Worm (Caenorhabditis elegans) whole organism, mixed stage, embryonic: ENCODE measurements around the gene M151.1.

ENCODE experiments used
- bed-3 ChIP-seq: fragments of 200-800 bp; sonication (Bioruptor generic); optimal IDR thresholded peaks from 3 replicates; lab custom pipeline; 2018; ENCODE audit warnings: mild to moderate bottlenecking, missing genetic modification characterization, moderate library complexity, missing compliant biosample characterization
- lin-13 ChIP-seq: fragments of 150-350 bp; optimal IDR thresholded peaks from 2 replicates; lab custom pipeline; 2014; ENCODE audit warnings: missing biosample characterization, missing genetic modification characterization
- lin-32 ChIP-seq: fragments of 200-800 bp; sonication (Bioruptor generic); optimal IDR thresholded peaks from 2 replicates; lab custom pipeline; 2018; ENCODE audit warnings: mild to moderate bottlenecking, missing genetic modification characterization, missing compliant biosample characterization
- lsy-2 ChIP-seq: fragments of 150-350 bp; optimal IDR thresholded peaks from 2 replicates; lab custom pipeline; 2014; ENCODE audit warnings: missing biosample characterization, missing genetic modification characterization
- mab-5 ChIP-seq: fragments of 150-350 bp; optimal IDR thresholded peaks from 2 replicates; lab custom pipeline; 2014; ENCODE audit warnings: missing biosample characterization, missing genetic modification characterization
- mep-1 ChIP-seq: fragments of 150-350 bp; optimal IDR thresholded peaks from 2 replicates; lab custom pipeline; 2017; ENCODE audit warnings: missing biosample characterization, missing genetic modification reagents, missing genetic modification characterization, inconsistent platforms
- mls-2 ChIP-seq: sonication (generic microtip); optimal IDR thresholded peaks from 2 replicates; lab custom pipeline; 2016; ENCODE audit warnings: mild to moderate bottlenecking, missing genetic modification characterization, moderate library complexity, missing compliant biosample characterization
- nhr-12 ChIP-seq: fragments of 150-350 bp; optimal IDR thresholded peaks from 2 replicates; lab custom pipeline; 2014; ENCODE audit warnings: missing biosample characterization, missing genetic modification characterization
- nhr-28 ChIP-seq: fragments of 150-350 bp; optimal IDR thresholded peaks from 2 replicates; lab custom pipeline; 2014; ENCODE audit warnings: missing biosample characterization, missing genetic modification characterization
- unc-39 ChIP-seq: fragments of 150-350 bp; optimal IDR thresholded peaks from 2 replicates; lab custom pipeline; 2014; ENCODE audit warnings: missing biosample characterization, missing genetic modification characterization
- unc-62 ChIP-seq: fragments of 150-350 bp; optimal IDR thresholded peaks from 2 replicates; lab custom pipeline; 2014; ENCODE audit warnings: missing biosample characterization, missing genetic modification reagents, missing genetic modification characterization

ce11 chrII:3661932-3662331 is 20.6 kb downstream of the M151.1 start, which contains the start of gene F19B10.13:
- TF ChIP-seq lin-32 (GFP tag; lab: Kevin White, UChicago) (no peak), lin-13 (tag; lab: Kevin White, UChicago) (no peak), mls-2 (no peak), unc-39 (tag; lab: Kevin White, UChicago) (no peak), lsy-2 (no peak), nhr-28 (tag; lab: Kevin White, UChicago) (no peak), mab-5 (tag; lab: Kevin White, UChicago) (no peak), mep-1 (tag; lab: Kevin White, UChicago) (no peak), unc-62 (no peak), nhr-12 (no peak), bed-3 (GFP tag; lab: Kevin White, UChicago) (no peak)
